Fruit fly (Drosophila melanogaster): ENCODE data around the gene APP-BP1.

- TF ChIP-seq psq (optimal IDR thresholded peaks at IDR 0.05), result no peak
- no peak for TF ChIP-seq Dll (optimal IDR thresholded peaks at IDR 0.05)
Observed at dm6 chr3L:11136349-11136748, 38.1 kb downstream of the APP-BP1 start.
